Fruit fly (Drosophila melanogaster): ENCODE results near the gene RpL26.
A peak's percentile ranks its signal among the peaks of the same experiment; 100 is the strongest.

RpL26 gene

DNA sequence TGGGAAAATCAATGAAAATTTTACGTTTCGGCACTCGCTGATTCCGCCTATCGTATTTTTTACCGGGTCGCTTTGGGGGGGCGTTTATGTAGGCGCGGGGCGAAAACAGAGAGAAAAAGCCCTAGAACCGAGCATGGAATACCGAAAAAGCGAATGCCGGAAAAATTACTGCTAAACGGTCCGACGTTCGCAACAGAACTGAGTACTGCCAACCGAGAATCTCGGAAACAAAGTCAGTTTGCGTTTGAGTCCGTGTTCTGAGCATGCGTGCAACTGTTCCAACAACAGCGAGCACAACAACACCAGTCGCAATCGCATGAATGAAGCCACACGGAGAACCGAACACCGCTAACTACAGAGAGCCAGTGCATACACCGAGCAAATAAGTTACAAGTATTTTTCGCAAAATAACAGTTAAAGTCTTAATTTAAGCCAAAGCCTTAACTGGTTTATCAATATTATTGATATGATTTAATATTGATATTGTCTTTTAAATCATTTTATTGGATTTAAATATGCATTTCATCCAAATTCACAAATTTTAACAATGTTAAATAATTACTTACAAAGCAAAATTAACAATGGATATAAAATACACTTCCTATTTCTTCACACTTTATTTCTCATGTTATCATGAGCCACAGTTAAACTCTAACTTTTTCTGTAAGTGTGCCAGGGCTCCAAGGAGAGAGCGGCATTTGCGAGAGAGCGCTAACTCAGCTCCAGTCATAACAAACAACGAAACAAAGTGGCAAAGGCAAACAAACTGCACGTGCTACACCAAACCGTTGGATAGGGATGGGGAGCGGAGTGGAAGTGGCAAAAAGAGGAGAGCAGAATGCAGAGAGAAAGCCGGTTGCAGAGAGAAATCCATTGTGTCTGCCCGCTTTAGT lies 8.1 kb upstream of the RpL26 start, which contains the start of gene CG3961 (continued):
- TF ChIP-seq CG17568 (GFP tag; optimal IDR thresholded peaks at IDR 0.05) = peak; percentile 92
- TF ChIP-seq ato (GFP tag; IDR thresholded peaks at IDR 0.05; ENCODE audit: partially characterized antibody) = no peak; the same call in 1 of the 2 replicates
- peak; percentile 94 for TF ChIP-seq Fer3 (tag; optimal IDR thresholded peaks at IDR 0.05)
- peak; percentile 72 for TF ChIP-seq CTCF (GFP tag; optimal IDR thresholded peaks at IDR 0.05)
- no peak for TF ChIP-seq p53 (GFP tag; optimal IDR thresholded peaks at IDR 0.05)
- TF ChIP-seq CG7928 (GFP tag; optimal IDR thresholded peaks at IDR 0.05) = peak; percentile 73
- TF ChIP-seq Ets65A (GFP tag) = peak; percentile 97
- TF ChIP-seq tna (GFP tag; IDR thresholded peaks at IDR 0.05; ENCODE audit: partially characterized antibody) = no peak
- TF ChIP-seq Fer2 (tag; optimal IDR thresholded peaks at IDR 0.05) = peak; percentile 85
- TF ChIP-seq sisA (GFP tag; IDR thresholded peaks at IDR 0.05) = peak; percentile 89
- TF ChIP-seq Tbp (GFP tag; optimal IDR thresholded peaks at IDR 0.05) = no peak
- TF ChIP-seq stwl (tag; optimal IDR thresholded peaks at IDR 0.05) = peak; percentile 43
- TF ChIP-seq vvl (GFP tag; IDR thresholded peaks at IDR 0.05) = peak; percentile 94
- TF ChIP-seq CG3838 (GFP tag; optimal IDR thresholded peaks at IDR 0.05) = peak; percentile 93
- peak; percentile 99 for TF ChIP-seq Ssrp (tag; optimal IDR thresholded peaks at IDR 0.05)
- peak; percentile 53 for TF ChIP-seq da (GFP tag; optimal IDR thresholded peaks at IDR 0.05)
- peak; percentile 92 for TF ChIP-seq CG6765 (GFP tag; optimal IDR thresholded peaks at IDR 0.05)
- TF ChIP-seq CG2875 (GFP tag; optimal IDR thresholded peaks at IDR 0.05) = peak; percentile 98
- peak; percentile 64 for TF ChIP-seq Rx (GFP tag; IDR thresholded peaks at IDR 0.05)
- TF ChIP-seq tap (tag; optimal IDR thresholded peaks at IDR 0.05) = peak; percentile 97
- peak; percentile 88 for TF ChIP-seq slbo (GFP tag; IDR thresholded peaks at IDR 0.05)
- peak; percentile 86; the same call in 1 of the 2 replicates for TF ChIP-seq CG14667 (GFP tag; IDR thresholded peaks at IDR 0.05)
- no peak; the same call in 1 of the 2 replicates for TF ChIP-seq sens-2 (GFP tag; IDR thresholded peaks at IDR 0.05)
- peak; percentile 95 for TF ChIP-seq CG3281 (GFP tag; optimal IDR thresholded peaks at IDR 0.05)
- TF ChIP-seq Asciz (GFP tag; optimal IDR thresholded peaks at IDR 0.05) = peak; percentile 98
- TF ChIP-seq cad (GFP tag; optimal IDR thresholded peaks at IDR 0.05) = no peak
- TF ChIP-seq CG2678 (tag; optimal IDR thresholded peaks at IDR 0.05) = peak; percentile 99
- peak; percentile 97 for TF ChIP-seq CG1233 (GFP tag; optimal IDR thresholded peaks at IDR 0.05)
- TF ChIP-seq CG6689 (GFP tag; IDR thresholded peaks at IDR 0.05) = peak; percentile 97
- TF ChIP-seq Bdp1 (GFP tag; optimal IDR thresholded peaks at IDR 0.05) = peak; percentile 80
- TF ChIP-seq bbx (GFP tag; IDR thresholded peaks at IDR 0.05; ENCODE audit: partially characterized antibody) = 0 out of 2 replicates have a peak, but pooled peaks have one; percentile 17
- peak; percentile 94 for TF ChIP-seq kah (GFP tag; optimal IDR thresholded peaks at IDR 0.05)
- no peak for TF ChIP-seq hth (optimal IDR thresholded peaks at IDR 0.05)
- TF ChIP-seq CG3163 (GFP tag; optimal IDR thresholded peaks at IDR 0.05) = peak; percentile 72
- TF ChIP-seq ac (GFP tag; optimal IDR thresholded peaks at IDR 0.05) = peak; percentile 76
- TF ChIP-seq sr (GFP tag; IDR thresholded peaks at IDR 0.05) = no peak
- peak; percentile 90 for TF ChIP-seq CG1603 (tag; optimal IDR thresholded peaks at IDR 0.05)
- peak; percentile 69; the same call in 1 of the 2 replicates for TF ChIP-seq toy (GFP tag; IDR thresholded peaks at IDR 0.05)
- TF ChIP-seq Ets97D (GFP tag; optimal IDR thresholded peaks at IDR 0.05) = peak; percentile 40
- TF ChIP-seq CG8281 (tag; optimal IDR thresholded peaks at IDR 0.05) = peak; percentile 91
- peak; percentile 88 for TF ChIP-seq YL-1 (GFP tag; optimal IDR thresholded peaks at IDR 0.05)
- TF ChIP-seq CG17385 (GFP tag; optimal IDR thresholded peaks at IDR 0.05) = peak; percentile 96
- peak; percentile 96 for TF ChIP-seq Max (GFP tag; optimal IDR thresholded peaks at IDR 0.05)
- TF ChIP-seq row (GFP tag; IDR thresholded peaks at IDR 0.05) = peak; percentile 94
- peak; percentile 87 for TF ChIP-seq pho (GFP tag; optimal IDR thresholded peaks at IDR 0.05)
- peak; percentile 61; the same call in 1 of the 2 replicates for TF ChIP-seq CG16779 (GFP tag; IDR thresholded peaks at IDR 0.05)
- TF ChIP-seq TFAM (GFP tag; optimal IDR thresholded peaks at IDR 0.05) = peak; percentile 88
- TF ChIP-seq sqz (GFP tag; optimal IDR thresholded peaks at IDR 0.05) = peak; percentile 97
- peak; percentile 96 for TF ChIP-seq HHEX (GFP tag; optimal IDR thresholded peaks at IDR 0.05)
